Fruit fly (Drosophila melanogaster) whole organism, embryonic: Measurements from ENCODE around the gene dia.

Experiments used
- ATbp ChIP-seq: fragments of 200-800 bp; sonication (Bioruptor generic); optimal IDR thresholded peaks from 2 replicates; lab custom pipeline; 2017; ENCODE audit warnings: missing biosample characterization, mild to moderate bottlenecking, missing genetic modification characterization, missing genetic modification reagents
- Atf3 ChIP-seq: fragments of 200-800 bp; sonication (Bioruptor generic); optimal IDR thresholded peaks from 3 replicates; lab custom pipeline; 2016; ENCODE audit warnings: missing biosample characterization, missing genetic modification characterization
- Awh ChIP-seq: fragments of 200-800 bp; sonication (Bioruptor generic); IDR thresholded peaks from 2 replicates; pipeline ENCODE4, ENCODE4 v1.3.6; 2022; ENCODE audit warnings: missing biosample characterization, missing genetic modification characterization
- B-H2 ChIP-seq: fragments of 200-800 bp; sonication (Bioruptor generic); optimal IDR thresholded peaks from 2 replicates; lab custom pipeline; 2018; ENCODE audit warnings: missing biosample characterization, mild to moderate bottlenecking, missing genetic modification characterization
- BEAF-32 ChIP-seq: fragments of 200-800 bp; sonication (Bioruptor generic); optimal IDR thresholded peaks from 3 replicates; lab custom pipeline; 2017; ENCODE audit warnings: missing biosample characterization, missing genetic modification characterization, mild to moderate bottlenecking, moderate library complexity, missing genetic modification reagents
- Bteb2 ChIP-seq: fragments of 200-800 bp; sonication (Bioruptor generic); optimal IDR thresholded peaks from 2 replicates; lab custom pipeline; 2016; ENCODE audit warnings: missing biosample characterization, missing genetic modification characterization
- CG10274 ChIP-seq: fragments of 200-800 bp; sonication (Bioruptor generic); optimal IDR thresholded peaks from 3 replicates; lab custom pipeline; 2017; ENCODE audit warnings: missing biosample characterization, mild to moderate bottlenecking, missing genetic modification characterization
- CG10366 ChIP-seq: fragments of 200-800 bp; sonication (Bioruptor generic); IDR thresholded peaks from 2 replicates; pipeline ENCODE4 v1.3.6; 2022; ENCODE audit warnings: missing biosample characterization, missing genetic modification characterization
- CG14667 ChIP-seq: fragments of 200-800 bp; sonication (Bioruptor generic); IDR thresholded peaks from 2 replicates; pipeline ENCODE4 v1.3.6; 2022; ENCODE audit warnings: missing biosample characterization, missing genetic modification characterization
- CG14965 ChIP-seq: fragments of 200-800 bp; sonication (Bioruptor generic); optimal IDR thresholded peaks from 2 replicates; lab custom pipeline; 2016; ENCODE audit warnings: missing biosample characterization, missing genetic modification characterization, borderline replicate concordance
- CG16779 ChIP-seq: fragments of 200-800 bp; sonication (Bioruptor generic); IDR thresholded peaks from 2 replicates; pipeline ENCODE4 v1.3.6; 2022; ENCODE audit warnings: missing biosample characterization, missing genetic modification characterization
- CG18011 ChIP-seq: fragments of 200-800 bp; sonication (Bioruptor generic); optimal IDR thresholded peaks from 2 replicates; lab custom pipeline; 2017; ENCODE audit warnings: missing biosample characterization, missing genetic modification characterization, mild to moderate bottlenecking, moderate library complexity, missing genotype
- CG4617 ChIP-seq: fragments of 200-800 bp; sonication (Bioruptor generic); optimal IDR thresholded peaks from 3 replicates; lab custom pipeline; 2016; ENCODE audit warnings: missing biosample characterization, missing genetic modification characterization, borderline replicate concordance
- CG7271 ChIP-seq: fragments of 200-800 bp; sonication (Bioruptor generic); optimal IDR thresholded peaks from 2 replicates; lab custom pipeline; 2018; ENCODE audit warnings: missing biosample characterization, mild to moderate bottlenecking, missing genetic modification characterization, moderate library complexity
- CG8089 ChIP-seq: fragments of 200-800 bp; sonication (Bioruptor generic); optimal IDR thresholded peaks from 3 replicates; lab custom pipeline; 2016; ENCODE audit warnings: missing biosample characterization, missing genetic modification characterization
- CG8290 ChIP-seq, 3 experiments: fragments of 200-800 bp; sonication (Bioruptor generic); optimal IDR thresholded peaks; 2 replicates each; lab custom pipeline; 2016 to 2019; ENCODE audit warnings: missing biosample characterization in 3 of 3, missing genetic modification characterization in 3 of 3, mild to moderate bottlenecking in 2 of 3, moderate library complexity in 1 of 3
- CG9932 ChIP-seq: fragments of 200-800 bp; sonication (Bioruptor generic); IDR thresholded peaks from 2 replicates; pipeline ENCODE4 v1.3.6; 2022; ENCODE audit warnings: missing biosample characterization, missing genetic modification characterization
- Drgx ChIP-seq: fragments of 200-800 bp; sonication (Bioruptor generic); IDR thresholded peaks from 2 replicates; pipeline ENCODE4 v1.3.6; 2022; ENCODE audit warnings: missing biosample characterization, missing genetic modification characterization
- ERR ChIP-seq: fragments of 200-800 bp; sonication (Bioruptor generic); optimal IDR thresholded peaks from 2 replicates; lab custom pipeline; 2016; ENCODE audit warnings: missing biosample characterization, missing genetic modification characterization
- HmgD ChIP-seq: fragments of 200-800 bp; sonication (Bioruptor generic); optimal IDR thresholded peaks from 3 replicates; lab custom pipeline; 2016; ENCODE audit warnings: missing biosample characterization, missing genetic modification characterization
- HmgZ ChIP-seq: fragments of 200-800 bp; sonication (Bioruptor generic); optimal IDR thresholded peaks from 2 replicates; lab custom pipeline; 2018; ENCODE audit warnings: missing biosample characterization, mild to moderate bottlenecking, missing genetic modification characterization
- Hr78 ChIP-seq, 2 experiments: fragments of 200-800 bp in 1 of 2; fragments of >200 bp in 1 of 2; sonication (Bioruptor generic) in 1 of 2; optimal IDR thresholded peaks; 2 replicates each; lab custom pipeline; 2017 to 2019; ENCODE audit warnings: missing biosample characterization in 2 of 2, missing genetic modification characterization in 2 of 2, mild to moderate bottlenecking in 1 of 2, moderate library complexity in 1 of 2
- Med ChIP-seq: fragments of 200-800 bp; sonication (Bioruptor generic); peaks from one replicate; lab custom pipeline; 2016; ENCODE audit warnings: missing biosample characterization, missing genetic modification characterization, mild to moderate bottlenecking, inconsistent platforms, moderate library complexity
- Nf-YC ChIP-seq: fragments of 200-800 bp; optimal IDR thresholded peaks from 3 replicates; lab custom pipeline; 2019; ENCODE audit warnings: missing biosample characterization, mild to moderate bottlenecking, missing genetic modification characterization, moderate library complexity
- NfI ChIP-seq: fragments of 200-800 bp; sonication (Bioruptor generic); optimal IDR thresholded peaks from 3 replicates; lab custom pipeline; 2018; ENCODE audit warnings: missing biosample characterization, mild to moderate bottlenecking, missing genetic modification characterization, moderate library complexity
- Oli ChIP-seq: fragments of 200-800 bp; sonication (Bioruptor generic); optimal IDR thresholded peaks from 2 replicates; lab custom pipeline; 2018; ENCODE audit warnings: missing biosample characterization, mild to moderate bottlenecking, missing genetic modification characterization, moderate library complexity
- Sox100B ChIP-seq: fragments of 200-800 bp; sonication (Bioruptor generic); optimal IDR thresholded peaks from 3 replicates; lab custom pipeline; 2018; ENCODE audit warnings: missing biosample characterization, mild to moderate bottlenecking, missing genetic modification characterization
- Sox102F ChIP-seq: fragments of 200-800 bp; sonication (Bioruptor generic); optimal IDR thresholded peaks from 2 replicates; lab custom pipeline; 2018; ENCODE audit warnings: missing biosample characterization, mild to moderate bottlenecking, missing genetic modification characterization, moderate library complexity
- Spps ChIP-seq: fragments of 200-800 bp; sonication (Bioruptor generic); optimal IDR thresholded peaks from 2 replicates; lab custom pipeline; 2018; ENCODE audit warnings: missing biosample characterization, mild to moderate bottlenecking, missing genetic modification characterization
- ap ChIP-seq: fragments of 200-800 bp; sonication (Bioruptor generic); IDR thresholded peaks from 2 replicates; pipeline ENCODE4 v1.3.6; 2022; ENCODE audit warnings: missing biosample characterization, missing genetic modification characterization
- ase ChIP-seq: fragments of 200-800 bp; sonication (Bioruptor generic); IDR thresholded peaks from 3 replicates; pipeline ENCODE4 v1.3.6; 2022; ENCODE audit warnings: missing biosample characterization, missing genetic modification characterization
- cad ChIP-seq: fragments of >200 bp; optimal IDR thresholded peaks from 2 replicates; lab custom pipeline; 2017; ENCODE audit warnings: missing biosample characterization, missing genetic modification characterization
- cg ChIP-seq: fragments of 200-800 bp; sonication (Bioruptor generic); optimal IDR thresholded peaks from 3 replicates; lab custom pipeline; 2019; ENCODE audit warnings: missing biosample characterization, mild to moderate bottlenecking, missing genetic modification characterization, moderate library complexity
- chif ChIP-seq, 2 experiments: fragments of 200-800 bp; sonication (Bioruptor generic); optimal IDR thresholded peaks; 3 replicates each; lab custom pipeline; 2016; ENCODE audit warnings: missing biosample characterization in 2 of 2, missing genetic modification characterization in 2 of 2
- dati ChIP-seq: fragments of 200-800 bp; sonication (Bioruptor generic); IDR thresholded peaks from 2 replicates; pipeline ENCODE4 v1.3.6; 2022; ENCODE audit warnings: missing biosample characterization, missing genetic modification characterization
- disco-r ChIP-seq: fragments of 200-800 bp; sonication (Bioruptor generic); optimal IDR thresholded peaks from 2 replicates; lab custom pipeline; 2016; ENCODE audit warnings: missing biosample characterization, missing genetic modification characterization
- gcm2 ChIP-seq: fragments of 200-800 bp; sonication (Bioruptor generic); optimal IDR thresholded peaks from 2 replicates; lab custom pipeline; 2016; ENCODE audit warnings: missing biosample characterization, missing genetic modification characterization
- insv ChIP-seq, 2 experiments: fragments of 200-800 bp; sonication (Bioruptor generic); optimal IDR thresholded peaks; 3 replicates each; lab custom pipeline; 2016 to 2018; ENCODE audit warnings: missing biosample characterization in 2 of 2, missing genetic modification characterization in 2 of 2
- kay ChIP-seq: fragments of 200-800 bp; sonication (Bioruptor generic); optimal IDR thresholded peaks from 2 replicates; lab custom pipeline; 2016; ENCODE audit warnings: missing biosample characterization, missing genetic modification characterization
- mld ChIP-seq: fragments of 200-800 bp; sonication (Bioruptor generic); IDR thresholded peaks from 3 replicates; pipeline ENCODE4 v1.3.6; 2022; ENCODE audit warnings: missing biosample characterization, missing genetic modification characterization; ENCODE audit not compliant: partially characterized antibody
- oc ChIP-seq: fragments of 200-800 bp; sonication (Bioruptor generic); optimal IDR thresholded peaks from 2 replicates; lab custom pipeline; 2018; ENCODE audit warnings: missing biosample characterization, mild to moderate bottlenecking, missing genetic modification characterization, moderate library complexity
- org-1 ChIP-seq: fragments of 200-800 bp; sonication (Bioruptor generic); optimal IDR thresholded peaks from 2 replicates; lab custom pipeline; 2017; ENCODE audit warnings: missing biosample characterization, missing genetic modification characterization
- pb ChIP-seq: fragments of 200-800 bp; sonication (Bioruptor generic); optimal IDR thresholded peaks from 3 replicates; lab custom pipeline; 2016; ENCODE audit warnings: missing biosample characterization, missing genetic modification characterization
- repo ChIP-seq: fragments of 200-800 bp; sonication (Bioruptor generic); optimal IDR thresholded peaks from 2 replicates; lab custom pipeline; 2016; ENCODE audit warnings: missing biosample characterization, missing genetic modification characterization
- sens-2 ChIP-seq: fragments of 200-800 bp; sonication (Bioruptor generic); IDR thresholded peaks from 2 replicates; pipeline ENCODE4 v1.3.6; 2022; ENCODE audit warnings: missing biosample characterization, missing genetic modification characterization
- sisA ChIP-seq: fragments of 200-800 bp; sonication (Bioruptor generic); IDR thresholded peaks from 2 replicates; pipeline ENCODE4 v1.3.6; 2022; ENCODE audit warnings: missing biosample characterization, missing genetic modification characterization
- sob ChIP-seq: fragments of 200-800 bp; sonication (Bioruptor generic); IDR thresholded peaks from 2 replicates; pipeline ENCODE4 v1.3.6; 2022; ENCODE audit warnings: missing biosample characterization, missing genetic modification characterization
- unc-4 ChIP-seq: fragments of 200-800 bp; sonication (Bioruptor generic); IDR thresholded peaks from 2 replicates; pipeline ENCODE4 v1.3.6; 2022; ENCODE audit warnings: missing biosample characterization, missing genetic modification characterization; ENCODE audit not compliant: partially characterized antibody
- vvl ChIP-seq: fragments of 200-800 bp; sonication (Bioruptor generic); IDR thresholded peaks from 2 replicates; pipeline ENCODE4 v1.3.6; 2022; ENCODE audit warnings: missing biosample characterization, missing genetic modification characterization
- zen ChIP-seq: fragments of 200-800 bp; sonication (Bioruptor generic); optimal IDR thresholded peaks from 3 replicates; lab custom pipeline; 2018; ENCODE audit warnings: missing biosample characterization, mild to moderate bottlenecking, missing genetic modification characterization, moderate library complexity

The dia gene

dm6 chr2L:20780768-20781167, 22.8 kb downstream of the dia start (continued):
- TF ChIP-seq unc-4 (GFP tag; lab: Robert Waterston, UW) (no peak), zen (peak; percentile 67), mld (GFP tag; lab: Robert Waterston, UW) (no peak), Sox102F (GFP tag; lab: Kevin White, UChicago) (peak; percentile 62), Med (peak; percentile 95), Oli (peak; percentile 28), cad (no peak), HmgZ (tag; lab: Kevin White, UChicago) (peak; percentile 37), chif (GFP tag; optimal IDR thresholded peaks at IDR 0.05; lab: Kevin White, UChicago) (peak; percentile 14 to 49), Drgx (no peak), sob (GFP tag; lab: Robert Waterston, UW) (peak; percentile 53; the same call in 1 of the 2 replicates), CG18011 (GFP tag; lab: Kevin White, UChicago) (peak; percentile 4), CG10366 (peak; percentile 34; the same call in 1 of the 2 replicates), ATbp (GFP tag; lab: Kevin White, UChicago) (peak; percentile 87), sisA (GFP tag; lab: Robert Waterston, UW) (no peak), cg (GFP tag; lab: Kevin White, UChicago) (no peak), sens-2 (GFP tag; lab: Robert Waterston, UW) (no peak), Sox100B (GFP tag; lab: Kevin White, UChicago) (peak; percentile 37), Hr78 (GFP tag; optimal IDR thresholded peaks at IDR 0.05; lab: Kevin White, UChicago) (no peak), CG9932 (GFP tag; lab: Robert Waterston, UW) (no peak), Atf3 (peak; percentile 38), CG16779 (GFP tag; lab: Robert Waterston, UW) (no peak), CG4617 (GFP tag; lab: Kevin White, UChicago) (no peak), CG14667 (GFP tag; lab: Robert Waterston, UW) (no peak), Bteb2 (GFP tag; lab: Kevin White, UChicago) (no peak), Nf-YC (tag; lab: Kevin White, UChicago) (peak; percentile 20), ERR (GFP tag; lab: Kevin White, UChicago) (no peak), repo (GFP tag; lab: Kevin White, UChicago) (peak; percentile 12), ase (GFP tag; lab: Robert Waterston, UW) (0 out of 3 replicates have a peak, but pooled peaks have one; percentile 12), disco-r (GFP tag; lab: Kevin White, UChicago) (peak; percentile 66), BEAF-32 (GFP tag; lab: Kevin White, UChicago) (no peak), kay (GFP tag; lab: Kevin White, UChicago) (no peak), gcm2 (no peak), org-1 (GFP tag; lab: Kevin White, UChicago) (peak; percentile 80), CG8290 (GFP tag; optimal IDR thresholded peaks at IDR 0.05; lab: Kevin White, UChicago) (peak; percentile 19), CG8290 (tag; optimal IDR thresholded peaks at IDR 0.05; lab: Kevin White, UChicago) (peak; percentile 57 to 94), insv (GFP tag; optimal IDR thresholded peaks at IDR 0.05; lab: Kevin White, UChicago) (peak in 1 of 2 experiments; percentile 21), CG8089 (peak; percentile 50), CG7271 (tag; lab: Kevin White, UChicago) (peak; percentile 5), oc (tag; lab: Kevin White, UChicago) (peak; percentile 40), vvl (GFP tag; lab: Robert Waterston, UW) (peak; percentile 39; the same call in 1 of the 2 replicates), Spps (no peak), ap (GFP tag; lab: Robert Waterston, UW) (0 out of 2 replicates have a peak, but pooled peaks have one; percentile 19), CG14965 (GFP tag; lab: Kevin White, UChicago) (peak; percentile 59), B-H2 (GFP tag; lab: Kevin White, UChicago) (peak; percentile 16), dati (GFP tag; lab: Robert Waterston, UW) (0 out of 2 replicates have a peak, but pooled peaks have one; percentile 48), CG10274 (GFP tag; lab: Kevin White, UChicago) (peak; percentile 77), Awh (GFP tag; lab: Robert Waterston, UW) (peak; percentile 62), HmgD (GFP tag; lab: Kevin White, UChicago) (no peak), pb (GFP tag; lab: Kevin White, UChicago) (peak; percentile 24), NfI (GFP tag; lab: Kevin White, UChicago) (peak; percentile 35)
